Worm (Caenorhabditis elegans) whole organism, L4 larva: ENCODE results near the gene Y71H2AM.1.
"Not testable (repeated sequence)": the region's sequence is repeated elsewhere in the genome, so short reads cannot be mapped to it uniquely, and the experiment has no call there.

Source experiments
- F26F4.8 ChIP-seq: fragments of 200-800 bp; sonication (Bioruptor generic); conservative IDR thresholded peaks from 2 replicates; pipeline ENCODE4 v1.3.6; 2022; ENCODE audit warnings: missing genetic modification characterization, missing compliant biosample characterization
- F37D6.2 ChIP-seq: sonication (generic microtip); optimal IDR thresholded peaks from 2 replicates; lab custom pipeline; 2016; ENCODE audit warnings: mild to moderate bottlenecking, missing genetic modification characterization, missing compliant biosample characterization
- F44E2.7 ChIP-seq: fragments of 200-800 bp; sonication (Bioruptor generic); IDR thresholded peaks from 2 replicates; pipeline ENCODE4 v2.1.2; 2022; ENCODE audit warnings: missing genetic modification characterization, missing compliant biosample characterization
- F49E8.2 ChIP-seq: sonication (generic microtip); optimal IDR thresholded peaks from 2 replicates; lab custom pipeline; 2016; ENCODE audit warnings: missing compliant biosample characterization, mild to moderate bottlenecking, missing genetic modification characterization, borderline replicate concordance
- T20F7.1 ChIP-seq: fragments of 200-800 bp; sonication (Bioruptor generic); optimal IDR thresholded peaks from 2 replicates; lab custom pipeline; 2018; ENCODE audit warnings: mild to moderate bottlenecking, missing genetic modification characterization, missing compliant biosample characterization
- ZK337.2 ChIP-seq: fragments of 200-800 bp; sonication (Bioruptor generic); IDR thresholded peaks from 2 replicates; pipeline ENCODE4 v1.3.6; 2022; ENCODE audit warnings: missing genetic modification reagents, missing genetic modification characterization, missing compliant biosample characterization
- ZK546.5 ChIP-seq, 2 experiments: sonication (generic microtip); optimal IDR thresholded peaks; 2 replicates each; lab custom pipeline; 2017; ENCODE audit warnings: missing biosample characterization in 2 of 2, missing genetic modification characterization in 2 of 2
- aha-1 ChIP-seq: fragments of 150-350 bp; peaks from one replicate; lab custom pipeline; 2014; ENCODE audit warnings: missing biosample characterization, missing genetic modification characterization
- attf-4 ChIP-seq: sonication (generic microtip); optimal IDR thresholded peaks from 3 replicates; lab custom pipeline; 2017; ENCODE audit warnings: missing biosample characterization, missing genetic modification characterization
- ceh-20 ChIP-seq: fragments of 200-800 bp; sonication (Bioruptor generic); IDR thresholded peaks from 2 replicates; pipeline ENCODE4 v1.3.6; 2022; ENCODE audit warnings: missing genetic modification reagents, missing genetic modification characterization, missing compliant biosample characterization
- ceh-32 ChIP-seq: sonication (generic microtip); optimal IDR thresholded peaks from 2 replicates; lab custom pipeline; 2016; ENCODE audit warnings: mild to moderate bottlenecking, missing genetic modification characterization, missing compliant biosample characterization; ENCODE audit not compliant: poor library complexity
- ceh-44 ChIP-seq: fragments of 200-800 bp; sonication (Bioruptor generic); IDR thresholded peaks from 2 replicates; pipeline ENCODE4 v1.3.6; 2022; ENCODE audit warnings: missing genetic modification reagents, missing genetic modification characterization, missing compliant biosample characterization
- ceh-82 ChIP-seq: sonication (generic microtip); optimal IDR thresholded peaks from 2 replicates; lab custom pipeline; 2017; ENCODE audit warnings: missing biosample characterization, missing genetic modification characterization
- ces-1 ChIP-seq: fragments of 150-350 bp; sonication (generic microtip); optimal IDR thresholded peaks from 4 replicates; lab custom pipeline; 2014; ENCODE audit warnings: missing biosample characterization, missing genetic modification reagents, missing genetic modification characterization
- cey-2 ChIP-seq: sonication (generic microtip); optimal IDR thresholded peaks from 3 replicates; lab custom pipeline; 2017; ENCODE audit warnings: missing genetic modification characterization, mild to moderate bottlenecking, missing compliant biosample characterization, antibody characterized with exemption, borderline replicate concordance; ENCODE audit not compliant: insufficient read depth
- daf-19 ChIP-seq: fragments of 200-800 bp; sonication (Bioruptor generic); conservative IDR thresholded peaks from 2 replicates; pipeline ENCODE4 v1.3.6; 2022; ENCODE audit warnings: missing genetic modification characterization, missing compliant biosample characterization
- daf-8 ChIP-seq: fragments of 200-800 bp; sonication (Bioruptor generic); IDR thresholded peaks from 2 replicates; pipeline ENCODE4 v1.3.6; 2022; ENCODE audit warnings: missing genetic modification characterization, missing compliant biosample characterization
- dmd-8 ChIP-seq: fragments of 200-800 bp; sonication (Bioruptor generic); IDR thresholded peaks from 2 replicates; pipeline ENCODE4 v1.3.6; 2022; ENCODE audit warnings: missing genetic modification characterization, missing compliant biosample characterization
- duxl-1 ChIP-seq: sonication (generic microtip); optimal IDR thresholded peaks from 2 replicates; lab custom pipeline; 2016; ENCODE audit warnings: mild to moderate bottlenecking, missing genetic modification characterization, moderate library complexity, missing compliant biosample characterization; ENCODE audit not compliant: poor library complexity
- fkh-10 ChIP-seq: fragments of 150-350 bp; optimal IDR thresholded peaks from 2 replicates; lab custom pipeline; 2014; ENCODE audit warnings: missing biosample characterization, missing genetic modification reagents, missing genetic modification characterization
- gei-8 ChIP-seq: fragments of 200-800 bp; sonication (Bioruptor generic); optimal IDR thresholded peaks from 2 replicates; lab custom pipeline; 2018; ENCODE audit warnings: mild to moderate bottlenecking, missing genetic modification characterization, missing compliant biosample characterization
- hif-1 ChIP-seq, 2 experiments: sonication (generic microtip); optimal IDR thresholded peaks; 2 replicates each; lab custom pipeline; 2016 to 2017; ENCODE audit warnings: missing compliant biosample characterization in 2 of 2, missing genetic modification characterization in 2 of 2, missing genetic modification reagents in 2 of 2, missing genotype in 2 of 2, mild to moderate bottlenecking in 1 of 2
- hlh-11 ChIP-seq: fragments of 200-800 bp; sonication (Bioruptor generic); optimal IDR thresholded peaks from 2 replicates; lab custom pipeline; 2018; ENCODE audit warnings: mild to moderate bottlenecking, missing genetic modification characterization, missing compliant biosample characterization
- hmg-1.1 ChIP-seq: fragments of 200-800 bp; sonication (Bioruptor generic); IDR thresholded peaks from 2 replicates; pipeline ENCODE4 v1.3.6; 2022; ENCODE audit warnings: missing genetic modification reagents, missing genetic modification characterization, missing compliant biosample characterization
- jun-1 ChIP-seq: fragments of 150-350 bp; optimal IDR thresholded peaks from 2 replicates; lab custom pipeline; 2014; ENCODE audit warnings: missing biosample characterization, missing genetic modification reagents, missing genetic modification characterization
- lin-1 ChIP-seq: fragments of 200-800 bp; sonication (Bioruptor generic); IDR thresholded peaks from 2 replicates; pipeline ENCODE4 v1.3.6; 2022; ENCODE audit warnings: missing genetic modification reagents, missing genetic modification characterization, missing compliant biosample characterization
- lin-39 ChIP-seq: fragments of 150-350 bp; optimal IDR thresholded peaks from 2 replicates; lab custom pipeline; 2014; ENCODE audit warnings: missing biosample characterization, missing genetic modification reagents, missing genetic modification characterization
- madf-5 ChIP-seq, 2 experiments: fragments of 200-800 bp; sonication (Bioruptor generic); IDR thresholded peaks; 2 replicates each; pipeline ENCODE4 v1.3.6; 2022; ENCODE audit warnings: missing compliant biosample characterization in 2 of 2, missing genetic modification characterization in 2 of 2
- mdl-1 ChIP-seq, 2 experiments: fragments of 150-350 bp in 1 of 2; sonication (generic microtip) in 1 of 2; optimal IDR thresholded peaks; 2 replicates each; lab custom pipeline; 2014 to 2017; ENCODE audit warnings: missing biosample characterization in 2 of 2, missing genetic modification characterization in 2 of 2
- mes-2 ChIP-seq: sonication (generic microtip); optimal IDR thresholded peaks from 2 replicates; lab custom pipeline; 2016; ENCODE audit warnings: missing genotype, mild to moderate bottlenecking, missing genetic modification characterization, missing compliant biosample characterization; ENCODE audit not compliant: poor library complexity, severe bottlenecking
- mxl-2 ChIP-seq: fragments of 200-800 bp; sonication (Bioruptor generic); conservative IDR thresholded peaks from 2 replicates; pipeline ENCODE4 v1.3.6; 2022; ENCODE audit warnings: missing genetic modification reagents, missing genetic modification characterization, missing compliant biosample characterization
- mxl-3 ChIP-seq: fragments of 200-800 bp; sonication (Bioruptor generic); optimal IDR thresholded peaks from 2 replicates; lab custom pipeline; 2018; ENCODE audit warnings: mild to moderate bottlenecking, missing genetic modification characterization, missing compliant biosample characterization
- nhr-28 ChIP-seq: fragments of 150-350 bp; optimal IDR thresholded peaks from 2 replicates; lab custom pipeline; 2014; ENCODE audit warnings: missing biosample characterization, missing genetic modification characterization
- nhr-6 ChIP-seq: fragments of 150-350 bp; optimal IDR thresholded peaks from 2 replicates; lab custom pipeline; 2014; ENCODE audit warnings: missing biosample characterization, missing genetic modification characterization
- nhr-76 ChIP-seq: fragments of 150-350 bp; optimal IDR thresholded peaks from 2 replicates; lab custom pipeline; 2014; ENCODE audit warnings: missing biosample characterization, missing genetic modification characterization
- php-3 ChIP-seq: fragments of 200-800 bp; sonication (Bioruptor generic); IDR thresholded peaks from 2 replicates; pipeline ENCODE4 v1.3.6; 2022; ENCODE audit warnings: missing genetic modification reagents, missing genetic modification characterization, missing compliant biosample characterization
- pqm-1 ChIP-seq: sonication (generic microtip); optimal IDR thresholded peaks from 2 replicates; lab custom pipeline; 2017; ENCODE audit warnings: missing biosample characterization, missing genetic modification characterization
- rbr-2 ChIP-seq: sonication (generic microtip); optimal IDR thresholded peaks from 2 replicates; lab custom pipeline; 2016; ENCODE audit warnings: missing genotype, missing genetic modification characterization, missing compliant biosample characterization
- saeg-2 ChIP-seq: fragments of 200-800 bp; sonication (Bioruptor generic); IDR thresholded peaks from 2 replicates; pipeline ENCODE4 v1.3.6; 2022; ENCODE audit warnings: missing genetic modification reagents, missing genetic modification characterization, missing compliant biosample characterization
- unc-130 ChIP-seq: sonication (generic microtip); optimal IDR thresholded peaks from 2 replicates; lab custom pipeline; 2016; ENCODE audit warnings: missing genetic modification reagents, missing genetic modification characterization, missing compliant biosample characterization
- unc-62 ChIP-seq, 3 experiments: fragments of 150-350 bp in 1 of 3; sonication (generic microtip); optimal IDR thresholded peaks in 2 of 3; peaks in 1 of 3; 1 replicate in 1 of 3; 2 replicates in 2 of 3; lab custom pipeline; 2014 to 2017; ENCODE audit warnings: missing biosample characterization in 3 of 3, missing genetic modification characterization in 3 of 3, missing genetic modification reagents in 3 of 3, missing genotype in 1 of 3
- zip-2 ChIP-seq: fragments of 150-350 bp; optimal IDR thresholded peaks from 2 replicates; lab custom pipeline; 2014; ENCODE audit warnings: missing biosample characterization, missing genetic modification characterization
- ztf-7 ChIP-seq: fragments of 150-350 bp; optimal IDR thresholded peaks from 2 replicates; lab custom pipeline; 2014; ENCODE audit warnings: missing biosample characterization, missing genetic modification characterization

The Y71H2AM.1 gene

DNA sequence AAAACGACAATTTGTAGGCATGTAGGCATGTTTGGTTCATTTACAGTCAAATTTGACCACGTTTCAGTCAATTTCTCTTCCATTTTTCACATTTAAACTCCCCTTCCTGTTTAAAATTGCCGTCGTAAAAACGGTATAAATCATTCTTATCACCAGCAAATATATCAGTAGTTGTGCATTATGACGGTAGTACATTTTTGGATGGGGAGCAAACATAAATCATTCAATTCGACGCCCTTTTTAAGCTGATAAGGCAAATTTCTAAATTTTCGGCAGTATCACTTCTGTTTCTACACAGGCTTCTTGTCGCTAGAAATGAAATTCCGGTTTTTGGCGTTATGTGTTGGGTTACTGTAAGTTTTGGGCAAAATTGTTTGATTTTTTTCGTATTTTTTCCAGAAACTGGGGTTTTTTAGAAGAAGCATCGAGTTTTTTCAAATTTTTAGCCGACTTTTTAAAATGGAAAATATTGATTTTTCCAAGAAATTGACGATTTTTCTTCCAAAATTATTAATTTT is 15.0 kb downstream of the Y71H2AM.1 start, which contains the start of gene H34I24.2:
Gene H34I24.2, plus strand, starts transcription at position 189 of the 518 bp plus-strand sequence.
- TF ChIP-seq unc-62 (GFP tag; optimal IDR thresholded peaks at IDR 0.05 in 1 of 2; lab: Kevin White, UChicago) = peak in 1 of 2 experiments; percentile 66
- no peak for TF ChIP-seq unc-62 (tag; optimal IDR thresholded peaks at IDR 0.05; lab: Kevin White, UChicago)
- no peak for TF ChIP-seq nhr-6 (tag; lab: Kevin White, UChicago)
- peak; percentile 21 for TF ChIP-seq nhr-28 (tag; lab: Kevin White, UChicago)
- TF ChIP-seq saeg-2 (GFP tag; lab: Robert Waterston, UW) = no peak
- TF ChIP-seq pqm-1 = peak; percentile 92
- peak; percentile 46; the same call in 1 of the 2 replicates for TF ChIP-seq ceh-20 (GFP tag; lab: Robert Waterston, UW)
- no peak for TF ChIP-seq ZK546.5 (tag; optimal IDR thresholded peaks at IDR 0.05; lab: Kevin White, UChicago)
- no peak for TF ChIP-seq F26F4.8 (GFP tag; lab: Robert Waterston, UW)
- TF ChIP-seq F37D6.2 = no peak
- peak; percentile 5 for TF ChIP-seq hlh-11
- TF ChIP-seq ceh-32 (tag; lab: Kevin White, UChicago) = no peak
- TF ChIP-seq attf-4 (tag; lab: Kevin White, UChicago) = no peak
- 0 out of 2 replicates have a peak, but pooled peaks have one; percentile 14 for TF ChIP-seq php-3
- TF ChIP-seq aha-1 = peak; percentile 63

- not testable (repeated sequence) for TF ChIP-seq duxl-1; rbr-2 (tag; lab: Kevin White, UChicago); ceh-82 (tag; lab: Kevin White, UChicago)
Observed at ce11 chrIII:2846747-2847146, 19.9 kb downstream of the Y71H2AM.1 start, which contains the start of gene H34I24.1. H34I24.1 (plus strand) TSS chrIII:2847047.

DNA sequence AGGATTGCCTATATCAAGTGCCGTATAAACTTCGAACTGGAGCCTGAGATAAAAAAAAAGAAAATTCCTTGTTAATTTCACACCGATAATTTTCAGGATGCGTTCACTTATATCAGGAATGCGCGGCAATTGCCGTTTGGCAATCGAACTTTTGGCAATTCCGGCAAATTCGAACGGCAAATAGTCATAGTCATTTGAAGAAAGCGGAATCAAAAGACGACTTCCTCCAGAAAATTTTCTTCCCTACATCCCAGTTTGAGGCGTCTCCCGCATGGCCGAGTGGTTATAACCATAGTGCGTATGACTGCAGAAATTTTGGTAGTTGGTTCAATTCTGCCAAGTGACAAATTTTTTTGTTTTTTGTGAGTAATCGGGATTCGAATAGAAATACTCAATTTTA is 29.1 kb downstream of the Y71H2AM.1 start, which contains the start of gene F56F11.4:
Gene F56F11.4, plus strand, starts transcription at position 301 of the 400 bp plus-strand sequence.
- TF ChIP-seq mxl-2 (GFP tag; lab: Robert Waterston, UW) = no peak
- TF ChIP-seq daf-19 (GFP tag; lab: Robert Waterston, UW) = no peak
- no peak for TF ChIP-seq ZK546.5 (tag; optimal IDR thresholded peaks at IDR 0.05; lab: Kevin White, UChicago)
- TF ChIP-seq dmd-8 (GFP tag; lab: Robert Waterston, UW) = no peak
- no peak for TF ChIP-seq T20F7.1
- no peak for TF ChIP-seq ZK337.2 (GFP tag; lab: Robert Waterston, UW)
- TF ChIP-seq ceh-44 (GFP tag; lab: Robert Waterston, UW) = no peak
- no peak for TF ChIP-seq mxl-3 (GFP tag; lab: Kevin White, UChicago)
- no peak for TF ChIP-seq ceh-32 (tag; lab: Kevin White, UChicago)
- TF ChIP-seq jun-1 (tag; lab: Kevin White, UChicago) = no peak
- no peak for TF ChIP-seq hmg-1.1
- no peak for TF ChIP-seq unc-62 (GFP tag; optimal IDR thresholded peaks at IDR 0.05 in 1 of 2; lab: Kevin White, UChicago)
- no peak for TF ChIP-seq unc-62 (tag; optimal IDR thresholded peaks at IDR 0.05; lab: Kevin White, UChicago)
- TF ChIP-seq fkh-10 (GFP tag; lab: Kevin White, UChicago) = no peak
- no peak for TF ChIP-seq zip-2 (tag; lab: Kevin White, UChicago)
- no peak for TF ChIP-seq ces-1 (GFP tag; lab: Kevin White, UChicago)
- no peak for TF ChIP-seq mes-2

DNA sequence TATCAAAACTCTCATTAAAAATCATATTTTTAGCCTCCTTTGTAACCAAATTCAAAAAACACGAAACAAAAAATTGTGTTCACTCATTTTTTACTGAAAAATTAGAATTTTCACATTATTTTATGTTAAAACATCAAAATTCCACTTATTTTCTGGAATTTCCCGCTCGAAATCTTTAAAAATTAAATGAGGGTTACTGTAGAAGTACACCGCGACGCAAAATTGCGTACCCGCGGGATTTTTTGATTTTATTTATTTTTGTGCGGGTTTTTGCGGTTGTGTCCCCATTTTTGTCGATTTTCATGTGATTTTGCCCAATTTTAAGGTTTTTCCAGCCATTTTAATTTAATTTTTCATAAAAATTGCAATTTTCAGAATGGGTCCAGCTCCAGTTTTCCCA is 31.5 kb downstream of the Y71H2AM.1 start:
- TF ChIP-seq lin-39 (tag; lab: Kevin White, UChicago) (no peak), unc-130 (GFP tag; lab: Kevin White, UChicago) (peak; percentile 41)

DNA sequence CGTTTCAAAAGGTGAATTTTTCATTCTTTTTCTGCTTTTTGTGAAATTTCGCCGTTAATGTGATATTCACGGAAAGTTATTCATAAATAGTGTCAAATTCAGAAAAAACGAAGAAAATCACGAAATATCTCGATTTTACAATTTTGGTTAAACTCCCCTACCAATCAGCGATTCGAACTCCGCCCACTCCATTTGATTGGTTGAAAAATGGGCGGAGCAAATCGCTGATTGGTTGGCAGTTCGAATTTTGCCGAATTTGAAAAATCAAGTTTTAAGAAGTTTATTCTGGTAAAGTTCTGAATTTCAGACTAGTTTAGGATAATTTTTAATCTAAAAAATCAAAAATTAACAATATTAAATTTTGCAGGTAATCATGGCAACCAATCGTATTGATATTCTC is 37.8 kb downstream of the Y71H2AM.1 start:
- TF ChIP-seq F49E8.2 (tag; lab: Kevin White, UChicago) (no peak), F44E2.7 (GFP tag; lab: Robert Waterston, UW) (no peak), mdl-1 (tag; optimal IDR thresholded peaks at IDR 0.05; lab: Kevin White, UChicago) (no peak), cey-2 (no peak), ztf-7 (tag; lab: Kevin White, UChicago) (no peak), gei-8 (GFP tag; lab: Kevin White, UChicago) (no peak), dmd-8 (GFP tag; lab: Robert Waterston, UW) (no peak), lin-39 (tag; lab: Kevin White, UChicago) (no peak), lin-1 (GFP tag; lab: Robert Waterston, UW) (no peak), nhr-76 (tag; lab: Kevin White, UChicago) (no peak), madf-5 (GFP tag; IDR thresholded peaks at IDR 0.05; lab: Robert Waterston, UW) (no peak), hif-1 (tag; optimal IDR thresholded peaks at IDR 0.05; lab: Kevin White, UChicago) (no peak), daf-8 (GFP tag; lab: Robert Waterston, UW) (no peak), nhr-6 (tag; lab: Kevin White, UChicago) (no peak)
